Worm (Caenorhabditis elegans): ENCODE measurements around the gene Y94H6A.3.

DNA sequence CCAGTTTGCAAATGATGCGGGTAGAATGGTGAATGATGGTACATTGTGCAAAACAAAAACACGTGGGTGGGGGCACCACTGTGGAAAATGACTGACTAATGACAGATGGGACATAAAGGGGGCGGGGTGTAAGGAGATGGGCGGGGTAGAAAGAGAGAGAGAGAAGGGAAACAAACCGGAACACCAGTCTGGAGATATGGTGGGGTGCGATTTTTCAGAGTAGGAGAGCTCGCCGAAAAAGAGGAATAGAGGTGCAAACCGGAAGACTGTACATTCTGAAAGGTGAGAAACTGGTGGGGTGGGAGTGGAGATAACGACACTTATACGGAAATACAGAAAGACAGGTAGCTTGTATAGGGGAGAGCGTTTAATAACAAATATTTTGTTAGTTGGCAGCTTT is 48.1 kb upstream of the Y94H6A.3 start, which contains the start of gene ngn-1:
- TF ChIP-seq irx-1 (tag; optimal IDR thresholded peaks at IDR 0.05) (no peak), sptf-1 (tag; optimal IDR thresholded peaks at IDR 0.05) (no peak), jun-1 (tag; optimal IDR thresholded peaks at IDR 0.05) (no peak), snpc-4 (tag; optimal IDR thresholded peaks at IDR 0.05) (no peak), lin-39 (tag; optimal IDR thresholded peaks at IDR 0.05) (no peak), lsy-2 (tag; optimal IDR thresholded peaks at IDR 0.05) (no peak), fkh-10 (GFP tag; optimal IDR thresholded peaks at IDR 0.05) (no peak)
